Fruit fly (Drosophila melanogaster) whole organism, embryonic: ENCODE measurements around the gene P58IPK.

Experiments used
- Abd-B ChIP-seq: fragments of 200-800 bp; sonication (Bioruptor generic); optimal IDR thresholded peaks from 2 replicates; lab custom pipeline; 2018; ENCODE audit warnings: missing biosample characterization, mild to moderate bottlenecking, missing genetic modification characterization, moderate library complexity
- Aef1 ChIP-seq: fragments of 200-800 bp; sonication (Bioruptor generic); IDR thresholded peaks from 3 replicates; pipeline ENCODE4 v1.3.6; 2022; ENCODE audit warnings: missing biosample characterization, missing genetic modification characterization
- Antp ChIP-seq: fragments of 200-800 bp; sonication (Bioruptor generic); optimal IDR thresholded peaks from 3 replicates; lab custom pipeline; 2016; ENCODE audit warnings: missing biosample characterization, missing genetic modification characterization
- B-H2 ChIP-seq: fragments of 200-800 bp; sonication (Bioruptor generic); optimal IDR thresholded peaks from 2 replicates; lab custom pipeline; 2018; ENCODE audit warnings: missing biosample characterization, mild to moderate bottlenecking, missing genetic modification characterization
- Blimp-1 ChIP-seq: fragments of 200-800 bp; sonication (Bioruptor generic); optimal IDR thresholded peaks from 3 replicates; lab custom pipeline; 2018; ENCODE audit warnings: missing biosample characterization, missing genetic modification characterization, mild to moderate bottlenecking, moderate library complexity, missing genetic modification reagents
- BtbVII ChIP-seq: fragments of 200-800 bp; sonication (Bioruptor generic); optimal IDR thresholded peaks from 3 replicates; lab custom pipeline; 2017; ENCODE audit warnings: missing biosample characterization, mild to moderate bottlenecking, missing genetic modification characterization
- CG13296 ChIP-seq: fragments of 200-800 bp; sonication (Bioruptor generic); optimal IDR thresholded peaks from 3 replicates; lab custom pipeline; 2018; ENCODE audit warnings: missing biosample characterization, mild to moderate bottlenecking, missing genetic modification characterization
- CG13424 ChIP-seq: fragments of 200-800 bp; sonication (Bioruptor generic); optimal IDR thresholded peaks from 2 replicates; lab custom pipeline; 2019; ENCODE audit warnings: missing biosample characterization, mild to moderate bottlenecking, missing genetic modification characterization, moderate library complexity
- CG15269 ChIP-seq: fragments of 200-800 bp; sonication (Bioruptor generic); optimal IDR thresholded peaks from 2 replicates; lab custom pipeline; 2018; ENCODE audit warnings: missing biosample characterization, mild to moderate bottlenecking, missing genetic modification characterization, moderate library complexity
- CG15479 ChIP-seq: fragments of 200-800 bp; sonication (Bioruptor generic); optimal IDR thresholded peaks from 3 replicates; lab custom pipeline; 2019; ENCODE audit warnings: missing biosample characterization, mild to moderate bottlenecking, missing genetic modification characterization, moderate library complexity
- CG15696 ChIP-seq: fragments of 200-800 bp; sonication (Bioruptor generic); optimal IDR thresholded peaks from 2 replicates; lab custom pipeline; 2019; ENCODE audit warnings: missing biosample characterization, mild to moderate bottlenecking, missing genetic modification characterization, moderate library complexity
- CG17328 ChIP-seq: fragments of 200-800 bp; sonication (Bioruptor generic); IDR thresholded peaks from 2 replicates; pipeline ENCODE4 v1.3.6; 2022; ENCODE audit warnings: missing biosample characterization, missing genetic modification characterization
- CG17568 ChIP-seq: fragments of 200-800 bp; sonication (Bioruptor generic); optimal IDR thresholded peaks from 2 replicates; lab custom pipeline; 2018; ENCODE audit warnings: missing biosample characterization, mild to moderate bottlenecking, missing genetic modification characterization, moderate library complexity
- CG18262 ChIP-seq: fragments of 200-800 bp; optimal IDR thresholded peaks from 3 replicates; lab custom pipeline; 2019; ENCODE audit warnings: missing biosample characterization, mild to moderate bottlenecking, missing genetic modification characterization, moderate library complexity
- CG3163 ChIP-seq: fragments of 200-800 bp; sonication (Bioruptor generic); optimal IDR thresholded peaks from 3 replicates; lab custom pipeline; 2016; ENCODE audit warnings: missing biosample characterization, missing genetic modification characterization
- CG32772 ChIP-seq: fragments of 200-800 bp; sonication (Bioruptor generic); IDR thresholded peaks from 2 replicates; pipeline ENCODE4 v1.3.6; 2022; ENCODE audit warnings: missing biosample characterization, missing genetic modification characterization
- CG34422 ChIP-seq: fragments of 200-800 bp; sonication (Bioruptor generic); IDR thresholded peaks from 3 replicates; pipeline ENCODE4 v1.3.6; 2022; ENCODE audit warnings: missing biosample characterization, missing genetic modification characterization
- CG3838 ChIP-seq: fragments of 200-800 bp; sonication (Bioruptor generic); optimal IDR thresholded peaks from 3 replicates; lab custom pipeline; 2016; ENCODE audit warnings: missing biosample characterization, missing genetic modification characterization
- CG4404 ChIP-seq: fragments of 200-800 bp; sonication (Bioruptor generic); IDR thresholded peaks from 2 replicates; pipeline ENCODE4 v1.3.6; 2022; ENCODE audit warnings: missing biosample characterization, missing genetic modification characterization
- CG6175 ChIP-seq: fragments of 200-800 bp; sonication (Bioruptor generic); IDR thresholded peaks from 3 replicates; pipeline ENCODE4 v1.3.6; 2022; ENCODE audit warnings: missing biosample characterization, missing genetic modification characterization
- CG6689 ChIP-seq: fragments of 200-800 bp; sonication (Bioruptor generic); IDR thresholded peaks from 2 replicates; pipeline ENCODE4 v1.3.6; 2022; ENCODE audit warnings: missing biosample characterization, missing genetic modification characterization
- CG6765 ChIP-seq: fragments of 200-800 bp; sonication (Bioruptor generic); optimal IDR thresholded peaks from 3 replicates; lab custom pipeline; 2017; ENCODE audit warnings: missing biosample characterization, mild to moderate bottlenecking, missing genetic modification characterization
- CG7963 ChIP-seq: fragments of 200-800 bp; sonication (Bioruptor generic); IDR thresholded peaks from 3 replicates; pipeline ENCODE4 v1.3.6; 2022; ENCODE audit warnings: missing biosample characterization, missing genetic modification characterization; ENCODE audit not compliant: partially characterized antibody
- CG8359 ChIP-seq: fragments of 200-800 bp; sonication (Bioruptor generic); optimal IDR thresholded peaks from 2 replicates; lab custom pipeline; 2017; ENCODE audit warnings: missing biosample characterization, mild to moderate bottlenecking, missing genetic modification characterization, borderline replicate concordance
- CG8924 ChIP-seq: fragments of 200-800 bp; optimal IDR thresholded peaks from 3 replicates; lab custom pipeline; 2019; ENCODE audit warnings: missing biosample characterization, mild to moderate bottlenecking, missing genetic modification characterization, moderate library complexity
- Deaf1 ChIP-seq: fragments of 200-800 bp; optimal IDR thresholded peaks from 3 replicates; lab custom pipeline; 2019; ENCODE audit warnings: missing biosample characterization, mild to moderate bottlenecking, missing genetic modification characterization, moderate library complexity
- H2.0 ChIP-seq: fragments of 200-800 bp; sonication (Bioruptor generic); IDR thresholded peaks from 2 replicates; pipeline ENCODE4 v1.3.6; 2022; ENCODE audit warnings: missing biosample characterization, missing genetic modification characterization
- HHEX ChIP-seq: fragments of 200-800 bp; sonication (Bioruptor generic); optimal IDR thresholded peaks from 3 replicates; lab custom pipeline; 2017; ENCODE audit warnings: missing biosample characterization, mild to moderate bottlenecking, missing genetic modification characterization, missing genetic modification reagents
- HLH3B ChIP-seq: fragments of 200-800 bp; sonication (Bioruptor generic); IDR thresholded peaks from 2 replicates; pipeline ENCODE4 v1.3.6; 2022; ENCODE audit warnings: missing biosample characterization, missing genetic modification characterization
- Mes4 ChIP-seq: fragments of 200-800 bp; sonication (Bioruptor generic); optimal IDR thresholded peaks from 2 replicates; lab custom pipeline; 2016; ENCODE audit warnings: missing biosample characterization, missing genetic modification characterization
- Nf-YB ChIP-seq: fragments of 200-800 bp; sonication (Bioruptor generic); optimal IDR thresholded peaks from 3 replicates; lab custom pipeline; 2019; ENCODE audit warnings: missing biosample characterization, mild to moderate bottlenecking, missing genetic modification characterization, moderate library complexity
- Side ChIP-seq: fragments of 200-800 bp; sonication (Bioruptor generic); optimal IDR thresholded peaks from 2 replicates; lab custom pipeline; 2016; ENCODE audit warnings: missing biosample characterization, missing genetic modification characterization
- Stat92E ChIP-seq, 3 experiments: fragments of >200 bp in 2 of 3; fragments of 200-800 bp in 1 of 3; sonication (Bioruptor generic) in 1 of 3; optimal IDR thresholded peaks; 2 replicates each; lab custom pipeline; 2017 to 2019; ENCODE audit warnings: missing biosample characterization in 3 of 3, missing genetic modification characterization in 3 of 3, mild to moderate bottlenecking in 1 of 3, moderate library complexity in 1 of 3
- Taf1 ChIP-seq: fragments of 200-800 bp; sonication (Bioruptor generic); IDR thresholded peaks from 2 replicates; pipeline ENCODE4 v1.3.6; 2022; ENCODE audit warnings: missing biosample characterization, missing genetic modification characterization
- bowl ChIP-seq: fragments of 200-800 bp; sonication (Bioruptor generic); IDR thresholded peaks from 2 replicates; pipeline ENCODE4 v1.3.6; 2022; ENCODE audit warnings: missing biosample characterization, missing genetic modification characterization
- ci ChIP-seq: fragments of 200-800 bp; sonication (Bioruptor generic); IDR thresholded peaks from 3 replicates; pipeline ENCODE4 v1.3.6; 2022; ENCODE audit warnings: missing biosample characterization, missing genetic modification characterization
- crc ChIP-seq: fragments of 200-800 bp; sonication (Bioruptor generic); optimal IDR thresholded peaks from 2 replicates; lab custom pipeline; 2016; ENCODE audit warnings: missing biosample characterization, missing genetic modification characterization
- eve ChIP-seq, 2 experiments: fragments of >200 bp; optimal IDR thresholded peaks; 2 replicates each; lab custom pipeline; 2017; ENCODE audit warnings: missing biosample characterization in 2 of 2, missing genetic modification characterization in 2 of 2
- ftz-f1 ChIP-seq: fragments of 200-800 bp; sonication (Bioruptor generic); optimal IDR thresholded peaks from 2 replicates; lab custom pipeline; 2016; ENCODE audit warnings: missing biosample characterization, missing genetic modification characterization
- grn ChIP-seq: fragments of 200-800 bp; sonication (Bioruptor generic); optimal IDR thresholded peaks from 3 replicates; lab custom pipeline; 2017; ENCODE audit warnings: missing biosample characterization, missing genetic modification characterization
- h ChIP-seq: fragments of >200 bp; optimal IDR thresholded peaks from 2 replicates; lab custom pipeline; 2017
- lov ChIP-seq, 2 experiments: fragments of 200-800 bp in 1 of 2; fragments of >200 bp in 1 of 2; sonication (Bioruptor generic) in 1 of 2; IDR thresholded peaks in 1 of 2; optimal IDR thresholded peaks in 1 of 2; 2 replicates in 1 of 2; 3 replicates in 1 of 2; pipeline versions ENCODE4 v1.3.6 to Lab custom; 2017 to 2022; ENCODE audit warnings: missing biosample characterization in 1 of 2, missing genetic modification characterization in 1 of 2
- nerfin-1 ChIP-seq: fragments of 200-800 bp; sonication (Bioruptor generic); optimal IDR thresholded peaks from 3 replicates; lab custom pipeline; 2019; ENCODE audit warnings: missing biosample characterization, mild to moderate bottlenecking, missing genetic modification characterization, moderate library complexity
- pho ChIP-seq: fragments of 200-800 bp; sonication (Bioruptor generic); optimal IDR thresholded peaks from 2 replicates; lab custom pipeline; 2016; ENCODE audit warnings: missing biosample characterization, missing genetic modification characterization
- sqz ChIP-seq: fragments of 200-800 bp; sonication (Bioruptor generic); optimal IDR thresholded peaks from 3 replicates; lab custom pipeline; 2018; ENCODE audit warnings: missing biosample characterization, mild to moderate bottlenecking, missing genetic modification characterization
- sr ChIP-seq: fragments of 200-800 bp; sonication (Bioruptor generic); IDR thresholded peaks from 3 replicates; pipeline ENCODE4 v1.3.6; 2022; ENCODE audit warnings: missing biosample characterization, missing genetic modification characterization
- ssp ChIP-seq: fragments of 200-800 bp; sonication (Bioruptor generic); IDR thresholded peaks from 2 replicates; pipeline ENCODE4 v1.3.6; 2022; ENCODE audit warnings: missing biosample characterization, missing genetic modification characterization
- stc ChIP-seq: fragments of 200-800 bp; sonication (Bioruptor generic); IDR thresholded peaks from 2 replicates; pipeline ENCODE4 v1.3.6; 2022; ENCODE audit warnings: missing biosample characterization, missing genetic modification characterization
- trh ChIP-seq: fragments of 200-800 bp; sonication (Bioruptor generic); optimal IDR thresholded peaks from 2 replicates; lab custom pipeline; 2016; ENCODE audit warnings: missing biosample characterization, missing genetic modification characterization
- ttk ChIP-seq: fragments of 200-800 bp; sonication (Bioruptor generic); IDR thresholded peaks from 2 replicates; pipeline ENCODE4 v2.1.2; 2022; ENCODE audit warnings: missing biosample characterization, missing genetic modification characterization
- zf30C ChIP-seq: fragments of 200-800 bp; sonication (Bioruptor generic); optimal IDR thresholded peaks from 3 replicates; lab custom pipeline; 2018; ENCODE audit warnings: missing biosample characterization, mild to moderate bottlenecking, missing genetic modification characterization

The P58IPK gene

dm6 chr3R:9598099-9598498, 11.4 kb downstream of the P58IPK start (continued):
- TF ChIP-seq CG8359, result peak; percentile 53
- peak in 1 of 2 experiments; percentile 85 for TF ChIP-seq eve (GFP tag; optimal IDR thresholded peaks at IDR 0.05; lab: Kevin White, UChicago)
- no peak for TF ChIP-seq trh
- no peak for TF ChIP-seq ttk (GFP tag; lab: Robert Waterston, UW)
- no peak for TF ChIP-seq sqz (GFP tag; lab: Kevin White, UChicago)
- no peak for TF ChIP-seq CG3163 (GFP tag; lab: Kevin White, UChicago)
- TF ChIP-seq ci, result peak; percentile 75; the same call in 2 of the 3 replicates
- no peak for TF ChIP-seq CG15479 (GFP tag; lab: Kevin White, UChicago)
- no peak for TF ChIP-seq lov (optimal IDR thresholded peaks at IDR 0.05; lab: Kevin White, UChicago)
- no peak for TF ChIP-seq lov (GFP tag; IDR thresholded peaks at IDR 0.05; lab: Robert Waterston, UW)
- peak; percentile 74 for TF ChIP-seq Blimp-1
- TF ChIP-seq CG8924, result peak; percentile 46
- peak; percentile 41 for TF ChIP-seq zf30C (GFP tag; lab: Kevin White, UChicago)
- TF ChIP-seq Aef1, result no peak
- TF ChIP-seq CG6175 (GFP tag; lab: Robert Waterston, UW), result no peak
- TF ChIP-seq grn (GFP tag; lab: Kevin White, UChicago), result no peak
- TF ChIP-seq Abd-B (GFP tag; lab: Kevin White, UChicago), result peak; percentile 38
- peak; percentile 43; the same call in 1 of the 2 replicates for TF ChIP-seq H2.0
- TF ChIP-seq CG4404 (GFP tag; lab: Robert Waterston, UW), result peak; percentile 58
- no peak for TF ChIP-seq CG17568 (GFP tag; lab: Kevin White, UChicago)
- TF ChIP-seq BtbVII (GFP tag; lab: Kevin White, UChicago), result no peak
- TF ChIP-seq CG3838, result no peak
- TF ChIP-seq CG13296 (GFP tag; lab: Kevin White, UChicago), result no peak
- no peak for TF ChIP-seq CG6765 (GFP tag; lab: Kevin White, UChicago)
- TF ChIP-seq h (lab: Kevin White, UChicago), result no peak
- no peak for TF ChIP-seq sr
- TF ChIP-seq nerfin-1, result peak; percentile 50
- TF ChIP-seq Deaf1 (tag; lab: Kevin White, UChicago), result no peak
- no peak for TF ChIP-seq B-H2 (GFP tag; lab: Kevin White, UChicago)
- TF ChIP-seq ssp (GFP tag; lab: Robert Waterston, UW), result peak; percentile 33; the same call in 1 of the 2 replicates
- no peak for TF ChIP-seq Stat92E (GFP tag; optimal IDR thresholded peaks at IDR 0.05; lab: Kevin White, UChicago)
- no peak for TF ChIP-seq Taf1 (GFP tag; lab: Robert Waterston, UW)
- peak; percentile 13 for TF ChIP-seq CG15269 (tag; lab: Kevin White, UChicago)
- peak; percentile 58 for TF ChIP-seq Antp
- TF ChIP-seq CG6689 (GFP tag; lab: Robert Waterston, UW), result peak; percentile 24; the same call in 1 of the 2 replicates
- 0 out of 3 replicates have a peak, but pooled peaks have one; percentile 15 for TF ChIP-seq CG34422 (GFP tag; lab: Robert Waterston, UW)
- peak; percentile 64 for TF ChIP-seq CG18262
- peak; percentile 47 for TF ChIP-seq CG13424 (tag; lab: Kevin White, UChicago)
- TF ChIP-seq ftz-f1 (GFP tag; lab: Kevin White, UChicago), result no peak
- peak; percentile 12 for TF ChIP-seq CG15696
- 0 out of 2 replicates have a peak, but pooled peaks have one; percentile 19 for TF ChIP-seq CG32772 (GFP tag; lab: Robert Waterston, UW)
- TF ChIP-seq Side (GFP tag; lab: Kevin White, UChicago), result no peak
- TF ChIP-seq CG7963 (GFP tag; lab: Robert Waterston, UW), result no peak
- TF ChIP-seq stc (GFP tag; lab: Robert Waterston, UW), result no peak
- TF ChIP-seq Mes4 (GFP tag; lab: Kevin White, UChicago), result peak; percentile 36
- 0 out of 2 replicates have a peak, but pooled peaks have one; percentile 31 for TF ChIP-seq HLH3B (GFP tag; lab: Robert Waterston, UW)
- no peak for TF ChIP-seq crc (GFP tag; lab: Kevin White, UChicago)
- TF ChIP-seq CG17328 (GFP tag; lab: Robert Waterston, UW), result peak; percentile 64
- TF ChIP-seq HHEX, result peak; percentile 5
- TF ChIP-seq Nf-YB (GFP tag; lab: Kevin White, UChicago), result no peak
- TF ChIP-seq pho (GFP tag; lab: Kevin White, UChicago), result no peak
- TF ChIP-seq bowl, result no peak
